Fruit fly (Drosophila melanogaster): ENCODE results near the gene ed.

The ed gene

DNA sequence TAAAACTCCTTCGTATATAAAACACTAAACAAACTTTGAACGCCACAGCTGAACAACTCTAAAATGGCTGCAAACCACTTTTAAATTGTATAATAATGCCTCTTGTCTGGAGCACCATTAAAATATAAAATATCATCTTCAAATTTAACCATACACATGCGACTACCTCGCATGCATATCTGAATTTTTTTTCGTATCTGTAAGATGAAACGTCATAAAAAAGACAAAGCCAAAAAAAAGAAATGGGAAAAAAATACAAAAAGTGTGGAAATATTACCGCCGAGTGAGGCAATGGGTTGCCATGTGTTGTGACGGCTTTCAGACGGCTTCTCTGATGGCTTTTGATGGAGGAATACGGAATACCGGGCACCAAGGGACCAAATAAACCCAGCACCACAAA lies 21.2 kb downstream of the ed start:
- TF ChIP-seq Hmx (GFP tag; optimal IDR thresholded peaks at IDR 0.05), result no peak
- TF ChIP-seq CG3281 (GFP tag; optimal IDR thresholded peaks at IDR 0.05), result no peak
- no peak for TF ChIP-seq CG11456 (GFP tag; IDR thresholded peaks at IDR 0.05)
- TF ChIP-seq NFAT (GFP tag; IDR thresholded peaks at IDR 0.05), result no peak
- no peak for TF ChIP-seq CG6791 (GFP tag; IDR thresholded peaks at IDR 0.05; ENCODE audit: partially characterized antibody)
- no peak for TF ChIP-seq Lhr (GFP tag; optimal IDR thresholded peaks at IDR 0.05)
- no peak for TF ChIP-seq CG7271 (tag; optimal IDR thresholded peaks at IDR 0.05)
- TF ChIP-seq CG17328 (GFP tag; IDR thresholded peaks at IDR 0.05), result no peak
- no peak for TF ChIP-seq CG7963 (GFP tag; IDR thresholded peaks at IDR 0.05; ENCODE audit: partially characterized antibody)
- TF ChIP-seq z (GFP tag; IDR thresholded peaks at IDR 0.05), result no peak
- TF ChIP-seq tup (GFP tag; optimal IDR thresholded peaks at IDR 0.05), result no peak
- no peak for TF ChIP-seq Xrp1 (GFP tag; IDR thresholded peaks at IDR 0.05)
- no peak for TF ChIP-seq bigmax (GFP tag; optimal IDR thresholded peaks at IDR 0.05)
- TF ChIP-seq sens (GFP tag), result peak; percentile 3
- TF ChIP-seq CG10979 (tag; optimal IDR thresholded peaks at IDR 0.05), result no peak
- no peak for TF ChIP-seq lilli (GFP tag; optimal IDR thresholded peaks at IDR 0.05)
- TF ChIP-seq fd64A (GFP tag; optimal IDR thresholded peaks at IDR 0.05), result no peak
- no peak for TF ChIP-seq CG6689 (GFP tag; IDR thresholded peaks at IDR 0.05)
- TF ChIP-seq wek (GFP tag; optimal IDR thresholded peaks at IDR 0.05), result no peak
- no peak for TF ChIP-seq Opbp (GFP tag; IDR thresholded peaks at IDR 0.05; ENCODE audit: partially characterized antibody)
- TF ChIP-seq gt (GFP tag; IDR thresholded peaks at IDR 0.05), result no peak
- TF ChIP-seq CG9609 (GFP tag; optimal IDR thresholded peaks at IDR 0.05), result no peak
- TF ChIP-seq CG12769 (tag; optimal IDR thresholded peaks at IDR 0.05), result peak; percentile 46
- TF ChIP-seq sima (GFP tag; optimal IDR thresholded peaks at IDR 0.05), result no peak
- no peak for TF ChIP-seq CG11093 (GFP tag; IDR thresholded peaks at IDR 0.05)
- no peak for TF ChIP-seq Bdp1 (GFP tag; optimal IDR thresholded peaks at IDR 0.05)
- TF ChIP-seq sqz (GFP tag; optimal IDR thresholded peaks at IDR 0.05), result peak; percentile 50
- no peak for TF ChIP-seq CG1832 (GFP tag; optimal IDR thresholded peaks at IDR 0.05)
- no peak for TF ChIP-seq CG3407 (GFP tag; optimal IDR thresholded peaks at IDR 0.05)
- TF ChIP-seq onecut (GFP tag; IDR thresholded peaks at IDR 0.05), result no peak
- no peak for TF ChIP-seq TFAM (GFP tag; optimal IDR thresholded peaks at IDR 0.05)
- no peak for TF ChIP-seq jigr1 (GFP tag; IDR thresholded peaks at IDR 0.05)
- TF ChIP-seq CG3065 (GFP tag; optimal IDR thresholded peaks at IDR 0.05), result no peak
- no peak for TF ChIP-seq trh (GFP tag; optimal IDR thresholded peaks at IDR 0.05)
- no peak for TF ChIP-seq ash1 (GFP tag; optimal IDR thresholded peaks at IDR 0.05)
- TF ChIP-seq Xbp1 (GFP tag; optimal IDR thresholded peaks at IDR 0.05), result no peak
- peak; percentile 12 for TF ChIP-seq twi (tag; optimal IDR thresholded peaks at IDR 0.05)
- no peak for TF ChIP-seq D19B (GFP tag; optimal IDR thresholded peaks at IDR 0.05)
- TF ChIP-seq Jarid2 (GFP tag; optimal IDR thresholded peaks at IDR 0.05), result no peak
- TF ChIP-seq scrt (GFP tag; optimal IDR thresholded peaks at IDR 0.05), result no peak
- no peak for TF ChIP-seq CG7357 (GFP tag; IDR thresholded peaks at IDR 0.05)
- TF ChIP-seq CG2199 (GFP tag; IDR thresholded peaks at IDR 0.05), result peak; percentile 58; the same call in 1 of the 3 replicates
- no peak for TF ChIP-seq unpg (GFP tag; optimal IDR thresholded peaks at IDR 0.05)
- no peak for TF ChIP-seq az2 (GFP tag; optimal IDR thresholded peaks at IDR 0.05)
